Worm (Caenorhabditis elegans): Measurements from ENCODE around the gene Y43F8B.3.

Gene Y43F8B.3

DNA sequence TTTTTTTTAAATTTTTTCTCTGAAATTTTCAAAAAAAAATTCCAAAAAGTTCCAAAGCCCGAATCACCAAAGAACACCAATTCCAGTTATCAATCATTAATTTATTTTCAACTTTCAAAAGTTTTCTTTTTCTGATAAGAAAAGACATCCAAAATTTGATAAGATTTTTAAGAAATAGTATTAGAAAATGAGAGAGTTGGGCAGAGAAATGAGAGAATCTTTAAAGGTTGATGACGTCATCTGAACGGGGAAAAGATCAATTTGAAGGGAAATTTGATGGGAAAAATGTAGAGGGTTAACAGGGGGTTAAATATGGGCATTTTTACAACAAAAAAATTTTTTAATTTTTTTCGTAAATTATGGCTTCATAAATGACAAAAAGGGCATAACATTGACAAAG lies 30.6 kb downstream of the Y43F8B.3 start:
- no peak for TF ChIP-seq ztf-23 (GFP tag; IDR thresholded peaks at IDR 0.05)
- TF ChIP-seq ref-1 (GFP tag; conservative IDR thresholded peaks at IDR 0.05), result no peak
- TF ChIP-seq flt-1 (GFP tag; IDR thresholded peaks at IDR 0.05), result no peak
- no peak for TF ChIP-seq cog-1 (tag; optimal IDR thresholded peaks at IDR 0.05)
- TF ChIP-seq ztf-29 (GFP tag; IDR thresholded peaks at IDR 0.05), result no peak
- no peak for TF ChIP-seq klf-2 (GFP tag; conservative IDR thresholded peaks at IDR 0.05)
- no peak for TF ChIP-seq tab-1 (GFP tag; IDR thresholded peaks at IDR 0.05)

DNA sequence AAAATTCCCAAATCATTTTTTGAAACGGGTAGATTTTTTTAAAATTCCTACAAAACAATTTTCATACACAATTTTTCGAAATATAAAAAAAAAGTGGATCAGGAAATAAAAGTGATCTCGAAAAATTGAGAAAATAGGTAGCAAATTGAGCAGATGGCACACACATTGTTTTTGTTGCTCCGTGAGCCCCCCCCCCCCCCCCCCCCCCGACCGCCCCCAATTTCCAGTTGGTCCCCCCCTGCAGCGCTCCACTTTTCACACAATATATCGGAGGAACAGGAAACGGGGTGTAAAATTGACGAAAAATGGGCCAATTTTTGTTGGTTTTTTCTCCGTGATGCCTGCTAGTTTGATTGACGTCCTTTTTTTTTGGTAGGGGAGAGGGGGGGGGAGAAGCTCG lies 38.0 kb downstream of the Y43F8B.3 start:
- TF ChIP-seq med-1 (GFP tag; optimal IDR thresholded peaks at IDR 0.05; ENCODE audit: insufficient read depth) (no peak), ref-1 (GFP tag; conservative IDR thresholded peaks at IDR 0.05) (no peak), tab-1 (GFP tag; IDR thresholded peaks at IDR 0.05) (no peak), cog-1 (tag; optimal IDR thresholded peaks at IDR 0.05) (no peak), flt-1 (GFP tag; IDR thresholded peaks at IDR 0.05) (no peak), ztf-23 (GFP tag; IDR thresholded peaks at IDR 0.05) (no peak)

DNA sequence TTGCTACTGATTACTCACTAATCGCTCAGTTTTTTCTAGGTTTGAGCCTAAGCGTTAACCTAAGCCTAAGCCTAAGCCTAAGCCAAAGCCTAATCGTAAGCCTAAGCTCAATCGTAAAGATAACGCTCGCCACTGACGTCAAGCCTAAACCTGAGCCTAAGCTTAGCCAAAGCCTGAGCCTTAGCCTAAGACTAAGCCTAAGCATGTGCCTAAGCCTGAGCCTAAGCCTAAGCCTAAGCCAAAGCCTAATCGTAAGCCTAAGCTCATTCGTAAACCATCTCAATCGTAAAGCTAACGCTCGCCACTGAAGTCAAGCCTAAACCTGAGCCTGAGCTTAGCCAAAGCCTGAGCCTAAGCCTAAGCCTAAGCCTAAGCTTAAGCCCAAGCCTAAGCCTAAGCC lies 40.6 kb downstream of the Y43F8B.3 start:
- TF ChIP-seq tab-1 (GFP tag; IDR thresholded peaks at IDR 0.05), result no peak
- TF ChIP-seq klf-2 (GFP tag; conservative IDR thresholded peaks at IDR 0.05), result no peak
- no peak for TF ChIP-seq flt-1 (GFP tag; IDR thresholded peaks at IDR 0.05)
- no peak for TF ChIP-seq T22C8.4 (GFP tag; IDR thresholded peaks at IDR 0.05)
- TF ChIP-seq med-1 (GFP tag; optimal IDR thresholded peaks at IDR 0.05; ENCODE audit: insufficient read depth), result no peak
- TF ChIP-seq ztf-29 (GFP tag; IDR thresholded peaks at IDR 0.05), result no peak; the same call in 1 of the 2 replicates
- TF ChIP-seq ztf-23 (GFP tag; IDR thresholded peaks at IDR 0.05), result no peak
- no peak for TF ChIP-seq ref-1 (GFP tag; conservative IDR thresholded peaks at IDR 0.05)
- no peak for TF ChIP-seq cog-1 (tag; optimal IDR thresholded peaks at IDR 0.05)

DNA sequence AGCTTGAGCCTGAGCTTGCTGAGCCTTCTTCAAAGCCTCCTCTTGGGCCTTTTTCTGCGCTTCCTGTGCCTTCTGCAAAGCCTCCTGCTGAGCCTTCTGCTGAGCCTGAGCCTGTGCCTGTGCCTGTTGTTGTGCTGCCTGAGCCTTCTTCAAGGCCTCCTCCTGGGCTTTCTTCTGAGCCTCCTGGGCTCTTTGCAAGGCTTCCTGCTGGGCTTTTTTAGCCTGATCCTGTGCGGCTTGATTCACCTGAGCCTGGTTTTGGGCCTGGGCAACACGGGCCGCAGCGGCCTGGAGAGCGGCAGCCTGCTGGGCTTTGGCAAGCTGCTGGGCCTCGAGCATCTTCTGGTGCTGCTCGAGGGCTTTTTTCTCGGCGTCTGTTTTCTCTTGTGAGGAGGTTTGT lies 42.1 kb downstream of the Y43F8B.3 start:
- no peak for TF ChIP-seq ztf-29 (GFP tag; IDR thresholded peaks at IDR 0.05)
- no peak for TF ChIP-seq cog-1 (tag; optimal IDR thresholded peaks at IDR 0.05)
- TF ChIP-seq ztf-23 (GFP tag; IDR thresholded peaks at IDR 0.05), result no peak

DNA sequence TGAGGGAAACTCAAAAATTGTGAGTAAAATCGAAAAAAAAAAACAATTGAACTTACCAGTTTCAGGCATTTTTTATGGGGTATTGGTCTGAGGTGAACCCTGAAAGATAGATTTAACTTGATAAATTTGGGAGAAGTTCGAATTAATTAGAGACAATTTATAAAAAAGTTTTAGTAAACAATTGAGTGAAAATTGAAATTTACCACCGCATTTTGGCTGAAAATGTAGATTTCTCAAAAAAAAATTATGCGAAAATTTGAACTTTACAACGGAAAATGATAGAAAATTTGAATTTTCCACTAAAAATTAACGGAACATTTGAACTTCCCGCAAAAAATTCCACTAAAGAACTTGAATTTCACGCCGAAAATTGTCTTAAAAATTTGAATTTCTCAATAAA lies 43.2 kb downstream of the Y43F8B.3 start, which contains the start of gene Y43F8B.1:
Gene Y43F8B.1, minus strand, starts transcription at position 101 of the 400 bp plus-strand sequence.
- TF ChIP-seq med-1 (GFP tag; optimal IDR thresholded peaks at IDR 0.05; ENCODE audit: insufficient read depth) (no peak), ztf-29 (GFP tag; IDR thresholded peaks at IDR 0.05) (no peak), ztf-23 (GFP tag; IDR thresholded peaks at IDR 0.05) (no peak), T22C8.4 (GFP tag; IDR thresholded peaks at IDR 0.05) (no peak), cog-1 (tag; optimal IDR thresholded peaks at IDR 0.05) (no peak), flt-1 (GFP tag; IDR thresholded peaks at IDR 0.05) (no peak), tab-1 (GFP tag; IDR thresholded peaks at IDR 0.05) (no peak), klf-2 (GFP tag; conservative IDR thresholded peaks at IDR 0.05) (no peak), ref-1 (GFP tag; conservative IDR thresholded peaks at IDR 0.05) (no peak)

DNA sequence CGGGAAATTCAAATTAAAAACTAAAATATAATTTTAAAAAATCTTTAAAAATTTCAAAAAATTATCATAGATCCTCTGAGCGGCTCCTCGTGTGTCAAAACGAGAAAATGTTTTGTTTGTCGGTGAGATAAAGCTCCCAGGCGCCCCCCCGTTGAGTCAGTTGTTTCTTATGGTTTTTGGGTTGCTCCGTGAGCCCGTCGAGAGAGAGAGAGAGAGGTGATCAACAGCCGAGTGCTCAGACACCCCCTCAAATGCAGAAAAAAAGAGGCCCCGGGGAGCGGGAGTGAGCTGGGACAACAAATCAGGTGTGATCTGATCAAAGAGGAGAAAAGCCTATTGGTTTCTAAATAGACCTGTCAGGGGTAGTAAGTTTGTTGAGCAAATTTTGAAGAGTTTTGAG lies 43.8 kb downstream of the Y43F8B.3 start:
- TF ChIP-seq tab-1 (GFP tag; IDR thresholded peaks at IDR 0.05) (no peak), ztf-23 (GFP tag; IDR thresholded peaks at IDR 0.05) (no peak), med-1 (GFP tag; optimal IDR thresholded peaks at IDR 0.05; ENCODE audit: insufficient read depth) (no peak), klf-2 (GFP tag; conservative IDR thresholded peaks at IDR 0.05) (no peak), ztf-29 (GFP tag; IDR thresholded peaks at IDR 0.05) (no peak), ref-1 (GFP tag; conservative IDR thresholded peaks at IDR 0.05) (no peak), T22C8.4 (GFP tag; IDR thresholded peaks at IDR 0.05) (no peak), cog-1 (tag; optimal IDR thresholded peaks at IDR 0.05) (no peak), flt-1 (GFP tag; IDR thresholded peaks at IDR 0.05) (no peak)

DNA sequence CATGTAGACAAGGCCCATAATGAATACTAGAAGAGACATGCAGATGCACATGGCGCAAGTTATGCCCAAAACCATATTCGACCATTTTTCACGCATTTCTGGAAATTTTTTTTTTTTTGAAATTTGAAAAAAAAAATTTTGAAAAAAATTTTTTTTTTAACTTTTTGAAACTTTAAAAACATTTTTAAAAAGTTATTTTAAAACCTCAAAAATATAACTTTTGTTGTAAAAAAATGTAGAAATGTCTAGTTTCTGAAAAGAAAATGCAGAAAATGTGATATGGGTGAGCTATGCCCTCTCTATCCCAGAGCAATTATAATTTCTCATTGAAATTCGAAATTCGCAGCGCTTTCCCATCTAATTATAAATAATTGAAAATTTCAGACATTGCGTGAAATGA lies 46.8 kb downstream of the Y43F8B.3 start, which contains the start of gene Y43F8B.20:
Gene Y43F8B.20, minus strand, starts transcription at position 101 of the 400 bp plus-strand sequence.
- TF ChIP-seq med-1 (GFP tag; optimal IDR thresholded peaks at IDR 0.05; ENCODE audit: insufficient read depth) (no peak), flt-1 (GFP tag; IDR thresholded peaks at IDR 0.05) (no peak), cog-1 (tag; optimal IDR thresholded peaks at IDR 0.05) (no peak), ztf-29 (GFP tag; IDR thresholded peaks at IDR 0.05) (no peak), klf-2 (GFP tag; conservative IDR thresholded peaks at IDR 0.05) (no peak), T22C8.4 (GFP tag; IDR thresholded peaks at IDR 0.05) (no peak)

DNA sequence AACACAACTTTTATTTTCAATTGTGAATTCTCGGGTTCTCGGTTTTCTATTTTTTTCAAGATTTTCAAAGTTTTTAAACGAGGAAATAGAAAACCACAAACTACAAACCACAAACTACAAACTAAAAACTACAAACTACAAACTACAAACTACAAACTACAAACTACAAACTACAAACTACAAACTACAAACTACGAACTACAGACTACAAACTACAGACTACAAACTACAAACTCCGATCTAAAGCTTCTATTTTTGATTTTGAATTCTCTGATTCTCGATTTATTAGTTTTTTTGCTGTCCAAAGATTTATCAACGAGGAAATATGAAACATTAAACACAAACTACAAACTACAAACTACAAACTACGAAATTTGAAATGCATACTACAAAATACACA lies 47.4 kb downstream of the Y43F8B.3 start:
- TF ChIP-seq ztf-23 (GFP tag; IDR thresholded peaks at IDR 0.05) (0 out of 2 replicates have a peak, but pooled peaks have one; percentile 49), klf-2 (GFP tag; conservative IDR thresholded peaks at IDR 0.05) (no peak)

DNA sequence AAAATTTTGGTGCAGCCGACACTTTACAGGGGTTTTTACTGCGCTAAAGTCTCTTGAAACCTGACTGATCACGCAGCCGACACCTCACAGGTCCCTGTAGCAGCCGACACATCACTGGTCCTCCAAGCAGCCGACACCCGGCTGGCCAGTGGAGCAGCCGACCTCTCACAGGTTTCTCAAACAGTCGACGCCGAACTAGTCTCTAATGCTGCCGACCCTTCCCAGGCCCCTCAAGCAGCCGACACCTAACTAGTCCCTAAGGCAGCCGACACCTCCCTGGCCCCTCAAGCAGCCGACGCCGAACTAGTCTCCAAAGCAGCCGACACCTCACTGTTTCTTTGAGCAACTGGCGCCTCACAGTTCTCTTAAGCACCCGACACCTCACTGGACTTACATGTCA lies 52.4 kb downstream of the Y43F8B.3 start:
- TF ChIP-seq klf-2 (GFP tag; conservative IDR thresholded peaks at IDR 0.05) (no peak), med-1 (GFP tag; optimal IDR thresholded peaks at IDR 0.05; ENCODE audit: insufficient read depth) (no peak), ztf-23 (GFP tag; IDR thresholded peaks at IDR 0.05) (no peak), ref-1 (GFP tag; conservative IDR thresholded peaks at IDR 0.05) (0 out of 2 replicates have a peak, but pooled peaks have one; percentile 36), tab-1 (GFP tag; IDR thresholded peaks at IDR 0.05) (no peak)

DNA sequence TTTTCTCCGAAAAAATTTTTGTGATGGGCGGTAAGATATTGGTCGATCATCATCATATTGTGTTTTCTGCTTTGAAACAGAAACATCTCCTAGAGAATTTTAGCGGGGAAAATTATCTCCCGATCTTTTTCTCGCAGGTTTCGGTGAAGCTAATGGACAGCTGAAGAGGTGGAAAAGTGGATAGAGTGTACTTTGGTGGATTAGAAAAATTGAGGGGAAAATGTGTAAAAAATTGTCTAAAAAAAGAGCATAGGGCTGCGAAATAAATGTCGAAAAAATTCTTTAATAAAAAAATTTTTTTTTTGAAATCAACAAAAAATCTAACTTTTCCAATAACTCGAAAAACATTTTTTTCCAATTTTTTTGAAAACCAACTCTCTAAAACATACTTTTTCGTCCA lies 53.0 kb downstream of the Y43F8B.3 start, which contains the start of gene oac-1:
Gene oac-1, minus strand, starts transcription at position 101 of the 400 bp plus-strand sequence.
- TF ChIP-seq ref-1 (GFP tag; conservative IDR thresholded peaks at IDR 0.05) (no peak), flt-1 (GFP tag; IDR thresholded peaks at IDR 0.05) (no peak), T22C8.4 (GFP tag; IDR thresholded peaks at IDR 0.05) (no peak), ztf-29 (GFP tag; IDR thresholded peaks at IDR 0.05) (no peak), klf-2 (GFP tag; conservative IDR thresholded peaks at IDR 0.05) (no peak), med-1 (GFP tag; optimal IDR thresholded peaks at IDR 0.05; ENCODE audit: insufficient read depth) (no peak), ztf-23 (GFP tag; IDR thresholded peaks at IDR 0.05) (no peak), cog-1 (tag; optimal IDR thresholded peaks at IDR 0.05) (no peak), tab-1 (GFP tag; IDR thresholded peaks at IDR 0.05) (no peak)

DNA sequence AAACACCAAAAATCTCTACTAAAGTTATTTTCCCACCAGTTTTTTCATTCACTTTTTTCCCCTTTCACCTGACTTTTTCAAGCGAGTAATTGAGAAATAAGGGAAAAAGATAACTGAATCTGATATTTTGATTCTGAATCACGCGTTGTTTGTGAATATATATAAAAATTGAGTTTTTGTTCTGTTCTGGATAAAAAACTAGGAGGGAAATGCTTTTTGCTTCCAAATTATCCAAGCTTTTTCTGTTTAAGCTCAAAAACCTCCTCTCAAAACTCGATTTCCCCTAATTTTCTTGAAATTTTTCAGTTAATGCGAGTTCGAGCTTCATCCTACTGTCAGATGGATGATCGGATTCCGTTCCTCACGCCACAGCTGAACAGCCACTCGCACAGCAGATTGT lies 62.2 kb downstream of the Y43F8B.3 start, which contains the start of gene kcnl-1:
Gene kcnl-1, plus strand, starts transcription at position 301 of the 400 bp plus-strand sequence.
- TF ChIP-seq ref-1 (GFP tag; conservative IDR thresholded peaks at IDR 0.05) (no peak), ztf-23 (GFP tag; IDR thresholded peaks at IDR 0.05) (no peak), tab-1 (GFP tag; IDR thresholded peaks at IDR 0.05) (no peak), klf-2 (GFP tag; conservative IDR thresholded peaks at IDR 0.05) (no peak), flt-1 (GFP tag; IDR thresholded peaks at IDR 0.05) (no peak), ztf-29 (GFP tag; IDR thresholded peaks at IDR 0.05) (no peak), med-1 (GFP tag; optimal IDR thresholded peaks at IDR 0.05; ENCODE audit: insufficient read depth) (no peak), T22C8.4 (GFP tag; IDR thresholded peaks at IDR 0.05) (no peak), cog-1 (tag; optimal IDR thresholded peaks at IDR 0.05) (no peak)
